Worm (Caenorhabditis elegans) whole organism, late embryonic: ENCODE measurements around the gene K08D9.6.
A peak's percentile ranks its signal among the peaks of the same experiment; 100 is the strongest.

Experiments
- C08G9.2 ChIP-seq: sonication (generic microtip); optimal IDR thresholded peaks from 2 replicates; lab custom pipeline; 2016; ENCODE audit warnings: mild to moderate bottlenecking, missing genetic modification characterization, moderate library complexity, missing compliant biosample characterization
- F13H6.1 ChIP-seq: sonication (generic microtip); optimal IDR thresholded peaks from 2 replicates; lab custom pipeline; 2016; ENCODE audit warnings: missing genetic modification characterization, missing compliant biosample characterization
- K02D7.2 ChIP-seq: sonication (generic microtip); optimal IDR thresholded peaks from 2 replicates; lab custom pipeline; 2017; ENCODE audit warnings: mild to moderate bottlenecking, missing genetic modification characterization, missing compliant biosample characterization
- K09A11.1 ChIP-seq: sonication (generic microtip); optimal IDR thresholded peaks from 2 replicates; lab custom pipeline; 2017; ENCODE audit warnings: antibody characterized with exemption, mild to moderate bottlenecking, missing genetic modification characterization, missing compliant biosample characterization; ENCODE audit not compliant: insufficient read depth
- Y22D7AL.16 ChIP-seq: sonication (generic microtip); optimal IDR thresholded peaks from 2 replicates; lab custom pipeline; 2016; ENCODE audit warnings: missing genetic modification characterization, missing compliant biosample characterization
- ahr-1 ChIP-seq: sonication (generic microtip); optimal IDR thresholded peaks from 2 replicates; lab custom pipeline; 2016; ENCODE audit warnings: missing genetic modification characterization, missing compliant biosample characterization
- ama-1 ChIP-seq: fragments of 150-350 bp; optimal IDR thresholded peaks from 2 replicates; lab custom pipeline; 2014
- ceh-19 ChIP-seq: fragments of 200-800 bp; sonication (Bioruptor generic); optimal IDR thresholded peaks from 2 replicates; lab custom pipeline; 2018; ENCODE audit warnings: mild to moderate bottlenecking, missing genetic modification characterization, missing compliant biosample characterization
- ceh-2 ChIP-seq: sonication (generic microtip); optimal IDR thresholded peaks from 2 replicates; lab custom pipeline; 2016; ENCODE audit warnings: missing genotype, missing genetic modification characterization, missing compliant biosample characterization
- ceh-22 ChIP-seq: sonication (generic microtip); optimal IDR thresholded peaks from 2 replicates; lab custom pipeline; 2017; ENCODE audit warnings: missing biosample characterization, missing genetic modification characterization
- ceh-30 ChIP-seq: fragments of 150-350 bp; optimal IDR thresholded peaks from 2 replicates; lab custom pipeline; 2014; ENCODE audit warnings: missing biosample characterization, missing genetic modification characterization
- ceh-31 ChIP-seq: sonication (generic microtip); optimal IDR thresholded peaks from 2 replicates; lab custom pipeline; 2016; ENCODE audit warnings: missing genetic modification characterization, missing compliant biosample characterization
- ceh-34 ChIP-seq: sonication (generic microtip); optimal IDR thresholded peaks from 2 replicates; lab custom pipeline; 2016; ENCODE audit warnings: mild to moderate bottlenecking, missing genetic modification characterization, missing compliant biosample characterization
- ceh-45 ChIP-seq: fragments of 200-800 bp; sonication (Bioruptor generic); IDR thresholded peaks from 2 replicates; pipeline ENCODE4 v1.3.6; 2022; ENCODE audit warnings: missing genetic modification reagents, missing genetic modification characterization, missing compliant biosample characterization
- ceh-48 ChIP-seq: sonication (generic microtip); optimal IDR thresholded peaks from 2 replicates; lab custom pipeline; 2016; ENCODE audit warnings: missing genetic modification characterization, inconsistent platforms, missing compliant biosample characterization
- ceh-6 ChIP-seq: fragments of 200-800 bp; sonication (Bioruptor generic); optimal IDR thresholded peaks from 2 replicates; lab custom pipeline; 2018; ENCODE audit warnings: mild to moderate bottlenecking, missing genetic modification characterization, missing compliant biosample characterization
- ceh-9 ChIP-seq: sonication (generic microtip); optimal IDR thresholded peaks from 2 replicates; lab custom pipeline; 2016; ENCODE audit warnings: mild to moderate bottlenecking, missing genetic modification characterization, inconsistent platforms, missing compliant biosample characterization
- che-1 ChIP-seq: sonication (generic microtip); optimal IDR thresholded peaks from 2 replicates; lab custom pipeline; 2016; ENCODE audit warnings: mild to moderate bottlenecking, missing genetic modification characterization, missing compliant biosample characterization
- dmd-4 ChIP-seq: sonication (generic microtip); optimal IDR thresholded peaks from 2 replicates; lab custom pipeline; 2016; ENCODE audit warnings: borderline replicate concordance, missing genetic modification characterization, missing compliant biosample characterization
- dve-1 ChIP-seq: sonication (generic microtip); optimal IDR thresholded peaks from 2 replicates; lab custom pipeline; 2017; ENCODE audit warnings: antibody characterized with exemption, mild to moderate bottlenecking, missing genetic modification characterization, missing compliant biosample characterization
- elt-4 ChIP-seq: sonication (generic microtip); optimal IDR thresholded peaks from 2 replicates; lab custom pipeline; 2016; ENCODE audit warnings: missing genetic modification characterization, missing compliant biosample characterization
- eyg-1 ChIP-seq: sonication (generic microtip); optimal IDR thresholded peaks from 2 replicates; lab custom pipeline; 2016; ENCODE audit warnings: missing genotype, missing genetic modification characterization, missing compliant biosample characterization
- fax-1 ChIP-seq: sonication (generic microtip); optimal IDR thresholded peaks from 2 replicates; lab custom pipeline; 2016; ENCODE audit warnings: missing genotype, missing genetic modification characterization, missing compliant biosample characterization
- fkh-10 ChIP-seq: fragments of 150-350 bp; optimal IDR thresholded peaks from 2 replicates; lab custom pipeline; 2014; ENCODE audit warnings: missing biosample characterization, missing genetic modification reagents, missing genetic modification characterization
- fkh-6 ChIP-seq: sonication (generic microtip); optimal IDR thresholded peaks from 2 replicates; lab custom pipeline; 2016; ENCODE audit warnings: missing genetic modification characterization, missing compliant biosample characterization
- gmeb-2 ChIP-seq: sonication (generic microtip); optimal IDR thresholded peaks from 2 replicates; lab custom pipeline; 2016; ENCODE audit warnings: missing genetic modification characterization, inconsistent platforms, missing compliant biosample characterization
- hlh-13 ChIP-seq: fragments of 200-800 bp; sonication (Bioruptor generic); optimal IDR thresholded peaks from 2 replicates; lab custom pipeline; 2018; ENCODE audit warnings: mild to moderate bottlenecking, missing genetic modification characterization, missing compliant biosample characterization
- hlh-15 ChIP-seq: sonication (generic microtip); optimal IDR thresholded peaks from 2 replicates; lab custom pipeline; 2016; ENCODE audit warnings: missing genetic modification characterization, missing compliant biosample characterization
- hlh-30 ChIP-seq: sonication (generic microtip); optimal IDR thresholded peaks from 2 replicates; lab custom pipeline; 2017; ENCODE audit warnings: antibody characterized with exemption, missing genetic modification characterization, missing compliant biosample characterization; ENCODE audit not compliant: insufficient read depth
- hlh-8 ChIP-seq: sonication (generic microtip); optimal IDR thresholded peaks from 2 replicates; lab custom pipeline; 2016; ENCODE audit warnings: missing genotype, missing genetic modification characterization, missing compliant biosample characterization
- lim-6 ChIP-seq: sonication (generic microtip); optimal IDR thresholded peaks from 2 replicates; lab custom pipeline; 2016; ENCODE audit warnings: missing genetic modification characterization, missing compliant biosample characterization
- lin-11 ChIP-seq: fragments of 200-800 bp; sonication (Bioruptor generic); optimal IDR thresholded peaks from 2 replicates; lab custom pipeline; 2018; ENCODE audit warnings: mild to moderate bottlenecking, missing genetic modification characterization, missing compliant biosample characterization
- madf-2 ChIP-seq: sonication (generic microtip); optimal IDR thresholded peaks from 2 replicates; lab custom pipeline; 2017; ENCODE audit warnings: missing genetic modification characterization, missing compliant biosample characterization
- mec-3 ChIP-seq: sonication (generic microtip); optimal IDR thresholded peaks from 2 replicates; lab custom pipeline; 2016; ENCODE audit warnings: borderline replicate concordance, missing genetic modification characterization, missing compliant biosample characterization
- nfya-1 ChIP-seq: sonication (generic microtip); optimal IDR thresholded peaks from 2 replicates; lab custom pipeline; 2017; ENCODE audit warnings: missing genetic modification characterization, mild to moderate bottlenecking, missing compliant biosample characterization, antibody characterized with exemption, moderate library complexity
- nhr-11 ChIP-seq: fragments of 150-350 bp; optimal IDR thresholded peaks from 2 replicates; lab custom pipeline; 2014; ENCODE audit warnings: missing biosample characterization, missing genetic modification characterization
- nhr-232 ChIP-seq: sonication (generic microtip); optimal IDR thresholded peaks from 2 replicates; lab custom pipeline; 2016; ENCODE audit warnings: missing genetic modification characterization, missing compliant biosample characterization
- npax-4 ChIP-seq: sonication (generic microtip); optimal IDR thresholded peaks from 2 replicates; lab custom pipeline; 2016; ENCODE audit warnings: missing genetic modification characterization, missing compliant biosample characterization
- odd-2 ChIP-seq: sonication (generic microtip); optimal IDR thresholded peaks from 2 replicates; lab custom pipeline; 2017; ENCODE audit warnings: antibody characterized with exemption, mild to moderate bottlenecking, missing genetic modification characterization, missing compliant biosample characterization
- pat-9 ChIP-seq: fragments of 200-800 bp; sonication (Bioruptor generic); optimal IDR thresholded peaks from 2 replicates; lab custom pipeline; 2018; ENCODE audit warnings: mild to moderate bottlenecking, missing genetic modification characterization, moderate library complexity, missing compliant biosample characterization
- pax-1 ChIP-seq: fragments of 150-350 bp; optimal IDR thresholded peaks from 2 replicates; lab custom pipeline; 2014; ENCODE audit warnings: missing biosample characterization, missing genetic modification characterization
- pha-2 ChIP-seq: sonication (generic microtip); optimal IDR thresholded peaks from 2 replicates; lab custom pipeline; 2017; ENCODE audit warnings: mild to moderate bottlenecking, missing genetic modification characterization, missing compliant biosample characterization
- pha-4 ChIP-seq: fragments of 150-350 bp; optimal IDR thresholded peaks from 2 replicates; lab custom pipeline; 2018; ENCODE audit warnings: missing biosample characterization, missing genetic modification reagents, missing genetic modification characterization
- pqm-1 ChIP-seq: sonication (generic microtip); optimal IDR thresholded peaks from 2 replicates; lab custom pipeline; 2016; ENCODE audit warnings: missing genetic modification characterization, missing compliant biosample characterization
- pros-1 ChIP-seq: fragments of 150-350 bp; optimal IDR thresholded peaks from 2 replicates; lab custom pipeline; 2014; ENCODE audit warnings: missing biosample characterization, missing genetic modification reagents, missing genetic modification characterization
- rnt-1 ChIP-seq: sonication (generic microtip); optimal IDR thresholded peaks from 2 replicates; lab custom pipeline; 2016; ENCODE audit warnings: missing genetic modification characterization, missing compliant biosample characterization
- sox-2 ChIP-seq: fragments of 200-800 bp; sonication (Bioruptor generic); IDR thresholded peaks from 2 replicates; pipeline ENCODE4 v1.3.6; 2022; ENCODE audit warnings: missing genetic modification reagents, missing genetic modification characterization, missing compliant biosample characterization
- sox-4 ChIP-seq: sonication (generic microtip); optimal IDR thresholded peaks from 2 replicates; lab custom pipeline; 2017; ENCODE audit warnings: mild to moderate bottlenecking, missing genetic modification characterization, inconsistent platforms, missing compliant biosample characterization
- tbx-2 ChIP-seq: sonication (generic microtip); optimal IDR thresholded peaks from 2 replicates; lab custom pipeline; 2016; ENCODE audit warnings: missing genetic modification characterization, missing compliant biosample characterization
- tbx-7 ChIP-seq: sonication (generic microtip); optimal IDR thresholded peaks from 2 replicates; lab custom pipeline; 2016; ENCODE audit warnings: missing genotype, missing genetic modification characterization, missing compliant biosample characterization
- ttx-3 ChIP-seq: sonication (generic microtip); optimal IDR thresholded peaks from 2 replicates; lab custom pipeline; 2016; ENCODE audit warnings: missing genetic modification reagents, missing genetic modification characterization, missing compliant biosample characterization
- unc-55 ChIP-seq: sonication (generic microtip); optimal IDR thresholded peaks from 2 replicates; lab custom pipeline; 2017; ENCODE audit warnings: missing biosample characterization, missing genetic modification reagents, missing genetic modification characterization
- unc-86 ChIP-seq: sonication (generic microtip); optimal IDR thresholded peaks from 2 replicates; lab custom pipeline; 2016; ENCODE audit warnings: missing genetic modification characterization, missing compliant biosample characterization
- zip-5 ChIP-seq: sonication (generic microtip); optimal IDR thresholded peaks from 2 replicates; lab custom pipeline; 2016; ENCODE audit warnings: missing genetic modification characterization, missing compliant biosample characterization
- ztf-16 ChIP-seq: sonication (generic microtip); optimal IDR thresholded peaks from 2 replicates; lab custom pipeline; 2017; ENCODE audit warnings: missing genetic modification characterization, missing compliant biosample characterization

K08D9.6 gene

ce11 chrV:3218604-3219003 is 16.2 kb downstream of the K08D9.6 start:
- TF ChIP-seq hlh-30 (tag; lab: Kevin White, UChicago) (no peak), hlh-13 (GFP tag; lab: Kevin White, UChicago) (no peak), pros-1 (tag; lab: Kevin White, UChicago) (no peak), eyg-1 (tag; lab: Kevin White, UChicago) (no peak), elt-4 (tag; lab: Kevin White, UChicago) (no peak), lim-6 (tag; lab: Kevin White, UChicago) (peak; percentile 29), ceh-31 (tag; lab: Kevin White, UChicago) (peak; percentile 76), K09A11.1 (tag; lab: Kevin White, UChicago) (no peak), sox-4 (tag; lab: Kevin White, UChicago) (no peak), ceh-6 (GFP tag; lab: Kevin White, UChicago) (no peak), ahr-1 (tag; lab: Kevin White, UChicago) (no peak), ceh-30 (no peak), Y22D7AL.16 (tag; lab: Kevin White, UChicago) (no peak), ceh-45 (GFP tag; lab: Robert Waterston, UW) (no peak), pha-4 (tag; lab: Kevin White, UChicago) (no peak), unc-86 (tag; lab: Kevin White, UChicago) (no peak), tbx-7 (tag; lab: Kevin White, UChicago) (peak; percentile 28), fax-1 (tag; lab: Kevin White, UChicago) (no peak), ceh-19 (GFP tag; lab: Kevin White, UChicago) (no peak), ztf-16 (tag; lab: Kevin White, UChicago) (no peak), lin-11 (tag; lab: Kevin White, UChicago) (no peak), K02D7.2 (tag; lab: Kevin White, UChicago) (no peak), ceh-22 (tag; lab: Kevin White, UChicago) (no peak), ttx-3 (tag; lab: Kevin White, UChicago) (no peak), C08G9.2 (tag; lab: Kevin White, UChicago) (peak; percentile 69), pqm-1 (tag; lab: Kevin White, UChicago) (no peak), gmeb-2 (no peak), sox-2 (GFP tag; lab: Robert Waterston, UW) (no peak), dve-1 (tag; lab: Kevin White, UChicago) (no peak), hlh-15 (tag; lab: Kevin White, UChicago) (no peak), nhr-11 (no peak), odd-2 (no peak), hlh-8 (tag; lab: Kevin White, UChicago) (no peak), che-1 (no peak), fkh-6 (tag; lab: Kevin White, UChicago) (peak; percentile 27), ceh-48 (tag; lab: Kevin White, UChicago) (no peak), ceh-2 (tag; lab: Kevin White, UChicago) (peak; percentile 47), tbx-2 (tag; lab: Kevin White, UChicago) (peak; percentile 77), madf-2 (tag; lab: Kevin White, UChicago) (no peak), rnt-1 (tag; lab: Kevin White, UChicago) (peak; percentile 12), unc-55 (GFP tag; lab: Kevin White, UChicago) (no peak), dmd-4 (tag; lab: Kevin White, UChicago) (no peak), pax-1 (tag; lab: Kevin White, UChicago) (no peak), nfya-1 (tag; lab: Kevin White, UChicago) (no peak), pat-9 (tag; lab: Kevin White, UChicago) (no peak), ama-1 (lab: Kevin White, UChicago) (no peak), F13H6.1 (no peak), npax-4 (no peak), nhr-232 (tag; lab: Kevin White, UChicago) (no peak), zip-5 (tag; lab: Kevin White, UChicago) (peak; percentile 64), ceh-9 (tag; lab: Kevin White, UChicago) (no peak), ceh-34 (tag; lab: Kevin White, UChicago) (no peak), mec-3 (tag; lab: Kevin White, UChicago) (no peak), pha-2 (tag; lab: Kevin White, UChicago) (no peak), fkh-10 (GFP tag; lab: Kevin White, UChicago) (no peak)
